Fruit fly (Drosophila melanogaster): ENCODE measurements around the gene Cht5.

DNA sequence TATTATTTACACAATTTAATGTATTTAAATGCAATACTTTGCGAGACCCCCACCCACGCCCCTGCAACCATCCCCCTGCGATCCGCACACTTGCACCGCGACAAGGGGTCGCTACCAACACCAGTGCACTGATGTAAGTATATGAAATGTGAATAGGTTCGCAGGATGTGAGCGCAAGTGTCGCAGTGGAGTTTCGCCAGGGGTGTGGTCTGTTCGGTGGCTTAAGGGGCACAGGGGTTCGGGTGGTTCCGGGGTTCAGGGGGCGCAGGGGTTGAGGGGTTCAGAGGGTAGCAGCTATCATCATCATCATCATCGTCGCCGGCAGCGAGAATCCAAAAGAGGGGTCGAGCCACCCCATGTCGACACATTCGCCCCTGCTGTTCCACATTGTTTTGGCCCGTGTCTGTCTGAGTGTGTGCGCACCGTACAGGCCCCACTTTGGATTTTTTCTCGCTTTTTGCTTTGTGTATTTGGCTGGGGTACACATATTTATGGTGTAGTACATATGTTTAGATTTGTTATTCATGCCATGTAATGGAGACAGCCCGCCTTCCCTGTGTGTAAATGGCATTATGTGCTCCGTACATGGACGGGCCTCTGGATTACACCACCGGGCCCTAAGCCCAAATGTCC, 37.7 kb downstream of the Cht5 start:
- TF ChIP-seq CG8478 (optimal IDR thresholded peaks at IDR 0.05) (no peak), CTCF (optimal IDR thresholded peaks at IDR 0.05) (no peak)

Data from S2 (cell line).